Fruit fly (Drosophila melanogaster): ENCODE measurements around the gene Ubr1.

Ubr1 gene

dm6 chrX:16930465-16931286 is 37.8 kb downstream of the Ubr1 start (continued):
- peak; percentile 79 for TF ChIP-seq CG31441 (GFP tag; IDR thresholded peaks at IDR 0.05)
- TF ChIP-seq hkb (optimal IDR thresholded peaks at IDR 0.05): no peak
- TF ChIP-seq hkb (GFP tag; IDR thresholded peaks at IDR 0.05): peak; percentile 79
- no peak for TF ChIP-seq MESR4 (GFP tag; optimal IDR thresholded peaks at IDR 0.05)
- peak; percentile 30 for TF ChIP-seq run (tag; optimal IDR thresholded peaks at IDR 0.05)
- TF ChIP-seq CG2889 (GFP tag; IDR thresholded peaks at IDR 0.05): peak; percentile 18; the same call in 1 of the 3 replicates
- peak; percentile 42 for TF ChIP-seq CG12299 (tag; optimal IDR thresholded peaks at IDR 0.05)
- peak in 1 of 2 experiments; percentile 64 for TF ChIP-seq eve (GFP tag; optimal IDR thresholded peaks at IDR 0.05)
- TF ChIP-seq CG6683 (GFP tag; optimal IDR thresholded peaks at IDR 0.05): peak; percentile 49
- TF ChIP-seq zfh1 (GFP tag; IDR thresholded peaks at IDR 0.05): peak; percentile 61; the same call in 2 of the 3 replicates
- TF ChIP-seq CG10462 (GFP tag; optimal IDR thresholded peaks at IDR 0.05): no peak
- peak; percentile 76 for TF ChIP-seq phol (tag; optimal IDR thresholded peaks at IDR 0.05)
- peak; percentile 39 for TF ChIP-seq HmgZ (tag; optimal IDR thresholded peaks at IDR 0.05)
- peak; percentile 67 for TF ChIP-seq bcd (GFP tag; optimal IDR thresholded peaks at IDR 0.05)
- TF ChIP-seq ttk (GFP tag; IDR thresholded peaks at IDR 0.05): peak; percentile 75
- peak; percentile 99 for TF ChIP-seq cwo (GFP tag; optimal IDR thresholded peaks at IDR 0.05)
- TF ChIP-seq Sox102F (GFP tag; optimal IDR thresholded peaks at IDR 0.05): peak; percentile 69
- peak; percentile 84 for TF ChIP-seq HLH3B (GFP tag; IDR thresholded peaks at IDR 0.05)
- TF ChIP-seq D19B (GFP tag; optimal IDR thresholded peaks at IDR 0.05): peak; percentile 14
- TF ChIP-seq CG12659 (GFP tag; optimal IDR thresholded peaks at IDR 0.05): peak; percentile 55
- TF ChIP-seq dysf (GFP tag; IDR thresholded peaks at IDR 0.05): peak; percentile 80
- TF ChIP-seq tll (GFP tag; optimal IDR thresholded peaks at IDR 0.05): no peak
- peak; percentile 60 for TF ChIP-seq grau (tag; optimal IDR thresholded peaks at IDR 0.05)
- TF ChIP-seq CG10274 (GFP tag; optimal IDR thresholded peaks at IDR 0.05): no peak
- peak; percentile 86 for TF ChIP-seq CG32767 (GFP tag; IDR thresholded peaks at IDR 0.05)
- peak; percentile 6 for TF ChIP-seq CG16863 (GFP tag; optimal IDR thresholded peaks at IDR 0.05)
- TF ChIP-seq Ets97D (GFP tag; optimal IDR thresholded peaks at IDR 0.05): peak; percentile 12
- TF ChIP-seq Hmr (GFP tag; optimal IDR thresholded peaks at IDR 0.05): peak; percentile 51
- TF ChIP-seq sqz (GFP tag; optimal IDR thresholded peaks at IDR 0.05): peak; percentile 72
- TF ChIP-seq Nf-YB (GFP tag; optimal IDR thresholded peaks at IDR 0.05): no peak
- TF ChIP-seq onecut (GFP tag; IDR thresholded peaks at IDR 0.05): peak; percentile 35
- TF ChIP-seq dmrt99B (tag; optimal IDR thresholded peaks at IDR 0.05): peak; percentile 84
- no peak for TF ChIP-seq ERR (GFP tag; optimal IDR thresholded peaks at IDR 0.05)
- peak; percentile 34 for TF ChIP-seq gcm (GFP tag; optimal IDR thresholded peaks at IDR 0.05)
- TF ChIP-seq pan (optimal IDR thresholded peaks at IDR 0.05): no peak
- TF ChIP-seq pan (GFP tag; optimal IDR thresholded peaks at IDR 0.05 in 1 of 2, IDR thresholded peaks at IDR 0.05 in 1 of 2): peak in 1 of 2 experiments; percentile 72
- TF ChIP-seq CG11085 (GFP tag; IDR thresholded peaks at IDR 0.05): 0 out of 2 replicates have a peak, but pooled peaks have one; percentile 24
- no peak for TF ChIP-seq tna (GFP tag; IDR thresholded peaks at IDR 0.05; ENCODE audit: partially characterized antibody)
- peak; percentile 57 for TF ChIP-seq gsb-n (tag; optimal IDR thresholded peaks at IDR 0.05)
- TF ChIP-seq Poxn (GFP tag; IDR thresholded peaks at IDR 0.05): peak; percentile 28; the same call in 1 of the 2 replicates
- peak; percentile 71 for TF ChIP-seq CG30403 (GFP tag; optimal IDR thresholded peaks at IDR 0.05)
- peak; percentile 33 for TF ChIP-seq sd (tag; optimal IDR thresholded peaks at IDR 0.05)
- peak; percentile 48 for TF ChIP-seq ap (GFP tag; IDR thresholded peaks at IDR 0.05)
- TF ChIP-seq CG3281 (GFP tag; optimal IDR thresholded peaks at IDR 0.05): peak; percentile 66
- peak; percentile 45; the same call in 2 of the 3 replicates for TF ChIP-seq CG14050 (GFP tag; IDR thresholded peaks at IDR 0.05)
- peak; percentile 46 for TF ChIP-seq CG18764 (GFP tag; optimal IDR thresholded peaks at IDR 0.05)
- no peak for TF ChIP-seq CG9797 (GFP tag; optimal IDR thresholded peaks at IDR 0.05)
- TF ChIP-seq nom (GFP tag; optimal IDR thresholded peaks at IDR 0.05): peak; percentile 56
- TF ChIP-seq peb (GFP tag; IDR thresholded peaks at IDR 0.05): peak; percentile 55

Measured in whole organism, embryonic.